Fruit fly (Drosophila melanogaster): ENCODE data around the gene CG32024.

CG32024 gene

DNA sequence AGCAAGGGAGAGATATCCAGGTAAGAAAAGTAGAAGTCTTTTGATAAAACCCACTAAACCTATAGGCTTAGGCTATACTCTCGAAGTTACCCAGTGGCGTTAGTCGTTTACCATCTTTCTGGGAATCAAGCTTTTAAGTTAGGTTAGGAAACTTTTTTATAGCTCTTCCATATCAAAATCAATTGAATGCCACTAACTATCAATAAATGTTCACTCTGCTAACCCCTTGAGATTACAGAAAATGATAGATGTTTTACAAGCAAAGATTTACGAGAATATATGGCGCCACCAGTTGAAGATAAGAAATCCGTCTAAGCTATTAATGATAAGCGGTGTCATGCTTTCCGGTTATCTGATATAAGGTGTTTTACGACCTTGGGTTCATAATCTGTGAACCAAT lies 19.7 kb upstream of the CG32024 start:
- TF ChIP-seq sens (GFP tag) (peak; percentile 40), exex (tag; optimal IDR thresholded peaks at IDR 0.05) (peak; percentile 94), Gug (GFP tag; IDR thresholded peaks at IDR 0.05) (no peak), CG2678 (tag; optimal IDR thresholded peaks at IDR 0.05) (peak; percentile 6), ro (GFP tag; IDR thresholded peaks at IDR 0.05) (no peak), CG34376 (GFP tag; optimal IDR thresholded peaks at IDR 0.05) (peak; percentile 84), MBD-R2 (GFP tag; IDR thresholded peaks at IDR 0.05) (no peak), grn (GFP tag; optimal IDR thresholded peaks at IDR 0.05) (peak; percentile 69), bigmax (GFP tag; optimal IDR thresholded peaks at IDR 0.05) (peak; percentile 59), Hr78 (GFP tag; optimal IDR thresholded peaks at IDR 0.05) (peak in 1 of 2 experiments; percentile 13), CG9215 (GFP tag; IDR thresholded peaks at IDR 0.05) (no peak), mirr (GFP tag; optimal IDR thresholded peaks at IDR 0.05) (peak; percentile 33), CG2202 (tag; optimal IDR thresholded peaks at IDR 0.05) (no peak), E2f2 (GFP tag; IDR thresholded peaks at IDR 0.05) (no peak), CG5953 (GFP tag; IDR thresholded peaks at IDR 0.05) (no peak), sug (tag; optimal IDR thresholded peaks at IDR 0.05) (peak; percentile 44)

DNA sequence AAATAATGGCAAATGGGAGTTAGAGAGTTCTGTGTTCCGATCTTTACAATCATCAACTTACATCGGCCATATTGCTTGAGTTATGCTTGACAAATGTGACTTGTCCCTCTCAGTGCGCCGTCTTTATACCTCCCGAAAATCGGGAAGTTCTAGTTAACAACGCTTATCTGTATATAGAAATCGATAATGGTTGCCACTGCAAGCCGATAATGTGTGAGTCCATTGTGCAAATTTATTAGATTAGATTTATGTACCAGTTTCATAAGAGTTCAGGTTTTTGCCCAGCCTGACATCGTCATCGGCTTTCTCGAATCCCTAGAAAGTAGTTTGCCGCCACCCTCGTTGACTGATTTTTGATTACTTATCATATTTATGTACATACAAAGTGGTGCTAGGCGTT lies 19.0 kb upstream of the CG32024 start, which contains the start of gene Acbp5:
TSS of gene Acbp5 (minus strand) at position 101 of the 400 bp plus-strand sequence.
- TF ChIP-seq Lim3 (GFP tag; IDR thresholded peaks at IDR 0.05), result no peak
- no peak for TF ChIP-seq CG18764 (GFP tag; optimal IDR thresholded peaks at IDR 0.05)
- TF ChIP-seq Pdp1 (GFP tag; optimal IDR thresholded peaks at IDR 0.05), result peak in 1 of 2 experiments; percentile 5
- TF ChIP-seq exex (tag; optimal IDR thresholded peaks at IDR 0.05), result peak; percentile 53
- TF ChIP-seq peb (GFP tag; IDR thresholded peaks at IDR 0.05), result no peak
- TF ChIP-seq CG14710 (tag; optimal IDR thresholded peaks at IDR 0.05), result no peak
- no peak for TF ChIP-seq Trl (optimal IDR thresholded peaks at IDR 0.05)
- TF ChIP-seq Trl (GFP tag; optimal IDR thresholded peaks at IDR 0.05), result no peak
- TF ChIP-seq Meics (GFP tag; optimal IDR thresholded peaks at IDR 0.05), result no peak
- no peak for TF ChIP-seq CG17328 (GFP tag; IDR thresholded peaks at IDR 0.05)

DNA sequence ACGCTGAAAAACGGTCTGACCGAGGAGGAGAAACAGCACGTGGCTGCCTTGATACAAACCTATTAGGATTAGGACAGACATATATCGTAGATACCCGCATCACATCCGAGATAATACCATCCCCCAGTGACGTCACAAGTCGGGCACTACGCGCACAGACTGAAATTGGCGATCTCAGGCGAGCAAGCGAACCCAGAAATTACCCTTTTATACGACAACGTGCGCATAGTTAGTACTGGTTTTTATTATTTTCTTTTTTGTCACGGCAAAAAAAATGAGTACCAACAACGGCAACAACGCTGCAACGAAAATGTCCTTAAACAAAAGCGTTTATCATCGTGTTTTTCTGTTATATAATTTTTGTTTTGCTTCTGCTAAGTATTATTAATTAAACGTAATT lies 9.3 kb upstream of the CG32024 start:
- peak; percentile 93 for TF ChIP-seq CG2199 (GFP tag; IDR thresholded peaks at IDR 0.05)
- TF ChIP-seq Pdp1 (GFP tag; optimal IDR thresholded peaks at IDR 0.05), result peak in 1 of 2 experiments; percentile 67
- no peak for TF ChIP-seq TFAM (GFP tag; optimal IDR thresholded peaks at IDR 0.05)

DNA sequence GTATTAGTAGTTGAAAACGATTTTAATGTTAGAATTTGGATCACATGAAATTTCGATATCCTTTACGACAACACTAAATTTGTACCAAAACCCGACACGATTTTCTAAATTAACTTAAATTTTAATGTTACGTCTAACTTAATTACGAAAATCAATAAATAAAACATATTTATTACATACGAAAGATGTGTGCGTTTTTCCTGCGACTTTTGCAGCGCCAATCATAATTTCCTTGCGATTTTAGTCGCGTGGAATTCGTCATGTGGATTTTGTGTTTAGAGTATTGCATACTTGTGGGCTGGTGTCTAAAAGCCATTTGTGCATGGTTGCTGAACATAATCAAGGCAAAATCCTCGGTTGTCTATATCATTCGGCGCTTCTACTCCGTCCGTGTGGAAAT lies 8.9 kb upstream of the CG32024 start:
- TF ChIP-seq eve (GFP tag; optimal IDR thresholded peaks at IDR 0.05) (peak in 1 of 2 experiments; percentile 70), repo (GFP tag; optimal IDR thresholded peaks at IDR 0.05) (no peak), Tbp (GFP tag; optimal IDR thresholded peaks at IDR 0.05) (peak; percentile 28), CG8359 (GFP tag; optimal IDR thresholded peaks at IDR 0.05; ENCODE audit: borderline replicate concordance) (peak; percentile 100), nmo (GFP tag; optimal IDR thresholded peaks at IDR 0.05) (no peak)

DNA sequence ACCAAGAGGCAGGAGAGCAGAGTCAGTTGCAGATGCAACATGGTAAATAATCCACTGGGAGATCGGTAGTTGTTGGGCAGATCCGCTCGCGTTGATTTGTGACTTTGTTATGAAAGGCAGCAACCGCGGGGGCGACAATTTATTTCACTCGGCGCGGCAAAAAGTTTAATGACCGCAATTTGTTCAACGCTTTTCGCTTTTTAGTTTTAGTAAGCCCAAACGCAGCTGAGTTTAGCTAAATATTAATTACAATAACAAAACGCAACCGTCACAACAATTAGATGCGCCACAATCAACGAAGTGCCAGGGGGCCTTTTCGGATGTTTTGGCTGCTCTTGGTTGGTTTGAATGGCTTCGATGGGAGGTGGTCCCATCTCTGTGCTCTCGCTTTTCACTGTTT lies 7.0 kb upstream of the CG32024 start, which contains the start of gene CG13310:
TSS of gene CG13310 (minus strand) at position 101 of the 400 bp plus-strand sequence.
- TF ChIP-seq CG16813 (GFP tag; IDR thresholded peaks at IDR 0.05; ENCODE audit: partially characterized antibody) (no peak), hb (GFP tag; IDR thresholded peaks at IDR 0.05; ENCODE audit: partially characterized antibody) (no peak), CG17912 (GFP tag; optimal IDR thresholded peaks at IDR 0.05) (no peak)

Measured in whole organism, embryonic.